Worm (Caenorhabditis elegans): ENCODE results near the gene gtsf-1.

DNA sequence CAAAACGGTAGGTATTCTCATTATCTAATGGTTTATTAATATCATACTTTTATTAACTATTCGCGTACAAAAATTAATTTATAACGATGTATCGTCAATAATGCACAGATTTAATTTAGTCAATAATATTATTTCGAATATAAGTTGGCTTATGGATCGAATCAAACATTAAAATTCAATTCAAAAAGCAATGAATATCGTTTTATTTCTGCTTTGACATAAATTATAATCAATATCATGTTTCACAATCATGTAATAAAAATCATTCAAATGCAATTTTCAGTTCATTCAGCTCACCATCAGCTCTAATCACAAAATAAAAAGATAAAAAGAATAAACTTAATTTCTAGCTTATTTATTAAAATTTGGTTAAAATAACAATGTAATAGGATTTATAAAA is 36.9 kb upstream of the gtsf-1 start, which contains the start of gene Y116A8A.6:
- TF ChIP-seq elt-3 (tag; optimal IDR thresholded peaks at IDR 0.05) (no peak), mab-9 (GFP tag; IDR thresholded peaks at IDR 0.05) (no peak), fkh-8 (tag; optimal IDR thresholded peaks at IDR 0.05) (no peak), aly-2 (tag; optimal IDR thresholded peaks at IDR 0.05) (no peak), snpc-4 (tag; optimal IDR thresholded peaks at IDR 0.05) (no peak), efl-3 (GFP tag; optimal IDR thresholded peaks at IDR 0.05) (no peak)
